Fruit fly (Drosophila melanogaster): Measurements from ENCODE around the gene Prp39.

Prp39 gene

dm6 chr3R:28860582-28860981, 48.7 kb downstream of the Prp39 start:
- TF ChIP-seq Hr83 (GFP tag; optimal IDR thresholded peaks at IDR 0.05; ENCODE audit: poor library complexity, severe bottlenecking): no peak
- TF ChIP-seq Abd-B (GFP tag; optimal IDR thresholded peaks at IDR 0.05): no peak
- TF ChIP-seq fru (GFP tag; optimal IDR thresholded peaks at IDR 0.05): no peak
- no peak for TF ChIP-seq usp (GFP tag; optimal IDR thresholded peaks at IDR 0.05)
- no peak for TF ChIP-seq rgr (GFP tag; optimal IDR thresholded peaks at IDR 0.05)
- TF ChIP-seq Jra (GFP tag; optimal IDR thresholded peaks at IDR 0.05): no peak
- no peak for TF ChIP-seq pan (optimal IDR thresholded peaks at IDR 0.05)
- no peak for TF ChIP-seq brk (GFP tag; optimal IDR thresholded peaks at IDR 0.05)
- no peak for TF ChIP-seq jim (GFP tag; optimal IDR thresholded peaks at IDR 0.05)
- no peak for TF ChIP-seq br (GFP tag; optimal IDR thresholded peaks at IDR 0.05)
- TF ChIP-seq woc (GFP tag; optimal IDR thresholded peaks at IDR 0.05): no peak
- no peak for TF ChIP-seq GATAd (GFP tag; optimal IDR thresholded peaks at IDR 0.05)

- TF ChIP-seq Jra (GFP tag; optimal IDR thresholded peaks at IDR 0.05) (no peak), HLH106 (tag; optimal IDR thresholded peaks at IDR 0.05) (no peak), fru (GFP tag; optimal IDR thresholded peaks at IDR 0.05) (peak; percentile 4), h (GFP tag; optimal IDR thresholded peaks at IDR 0.05) (no peak), Myc (optimal IDR thresholded peaks at IDR 0.05) (no peak), N (GFP tag; optimal IDR thresholded peaks at IDR 0.05) (no peak), GATAd (GFP tag; optimal IDR thresholded peaks at IDR 0.05) (no peak), rgr (GFP tag; optimal IDR thresholded peaks at IDR 0.05) (no peak), Rel (GFP tag; optimal IDR thresholded peaks at IDR 0.05) (no peak), Rel (tag; optimal IDR thresholded peaks at IDR 0.05) (no peak), dsf (GFP tag; optimal IDR thresholded peaks at IDR 0.05; ENCODE audit: borderline replicate concordance) (no peak), CG9705 (GFP tag; optimal IDR thresholded peaks at IDR 0.05) (no peak), Sp1 (GFP tag; optimal IDR thresholded peaks at IDR 0.05) (no peak), Hr83 (GFP tag; optimal IDR thresholded peaks at IDR 0.05; ENCODE audit: poor library complexity, severe bottlenecking) (peak; percentile 36), ey (GFP tag; optimal IDR thresholded peaks at IDR 0.05) (no peak), Dfd (GFP tag; optimal IDR thresholded peaks at IDR 0.05) (no peak), CG32264 (GFP tag; optimal IDR thresholded peaks at IDR 0.05) (no peak), CrebA (GFP tag; optimal IDR thresholded peaks at IDR 0.05; ENCODE audit: borderline replicate concordance) (peak; percentile 73), psq (GFP tag; optimal IDR thresholded peaks at IDR 0.05) (peak; percentile 23), Hr78 (GFP tag; optimal IDR thresholded peaks at IDR 0.05) (no peak), brk (GFP tag; optimal IDR thresholded peaks at IDR 0.05) (no peak), Mio (GFP tag; optimal IDR thresholded peaks at IDR 0.05) (no peak), sv (GFP tag; optimal IDR thresholded peaks at IDR 0.05) (no peak), OdsH (GFP tag; optimal IDR thresholded peaks at IDR 0.05) (no peak), lola (GFP tag; optimal IDR thresholded peaks at IDR 0.05) (no peak), pan (optimal IDR thresholded peaks at IDR 0.05) (no peak), br (GFP tag; optimal IDR thresholded peaks at IDR 0.05) (no peak), jim (GFP tag; optimal IDR thresholded peaks at IDR 0.05) (no peak), foxo (GFP tag; optimal IDR thresholded peaks at IDR 0.05) (no peak), sage (GFP tag; optimal IDR thresholded peaks at IDR 0.05) (peak; percentile 22), tai (GFP tag; optimal IDR thresholded peaks at IDR 0.05) (no peak), woc (GFP tag; optimal IDR thresholded peaks at IDR 0.05) (no peak), Hnf4 (GFP tag; optimal IDR thresholded peaks at IDR 0.05) (no peak), dl (GFP tag; optimal IDR thresholded peaks at IDR 0.05; ENCODE audit: insufficient read depth in 1 of 2, partially characterized antibody in 2 of 2) (peak; percentile 87 to 89), Vsx2 (GFP tag; optimal IDR thresholded peaks at IDR 0.05; ENCODE audit: partially characterized antibody) (peak; percentile 80), dmrt93B (GFP tag; optimal IDR thresholded peaks at IDR 0.05) (no peak), usp (GFP tag; optimal IDR thresholded peaks at IDR 0.05) (no peak), Abd-B (GFP tag; optimal IDR thresholded peaks at IDR 0.05) (no peak), Dif (GFP tag; optimal IDR thresholded peaks at IDR 0.05; ENCODE audit: partially characterized antibody) (peak; percentile 87)
These were observed 49.6 kb downstream of the Prp39 start for dm6 chr3R:28861309-28862157.

Data from whole organism, wandering third instar larva.